Fruit fly (Drosophila melanogaster): ENCODE data around the gene Set8.
A peak's percentile ranks its signal among the peaks of the same experiment; 100 is the strongest.

dm6 chr3R:14353733-14354152, 37.9 kb downstream of the Set8 start:
- TF ChIP-seq Stat92E (GFP tag; optimal IDR thresholded peaks at IDR 0.05) (no peak), CG12769 (tag; optimal IDR thresholded peaks at IDR 0.05) (no peak), CG13123 (GFP tag; optimal IDR thresholded peaks at IDR 0.05) (peak; percentile 0), CG11560 (tag; IDR thresholded peaks at IDR 0.05) (no peak), slp2 (GFP tag; optimal IDR thresholded peaks at IDR 0.05) (no peak)

Data from whole organism, embryonic.